Fruit fly (Drosophila melanogaster) whole organism, embryonic: ENCODE measurements around the gene CG33181.

ENCODE experiments used
- CG10979 ChIP-seq: fragments of 200-800 bp; sonication (Bioruptor generic); optimal IDR thresholded peaks from 2 replicates; lab custom pipeline; 2018; ENCODE audit warnings: missing biosample characterization, mild to moderate bottlenecking, missing genetic modification characterization, moderate library complexity
- CG11398 ChIP-seq: fragments of 200-800 bp; sonication (Bioruptor generic); optimal IDR thresholded peaks from 2 replicates; lab custom pipeline; 2016; ENCODE audit warnings: missing biosample characterization, missing genetic modification characterization
- CG11695 ChIP-seq: fragments of 200-800 bp; sonication (Bioruptor generic); IDR thresholded peaks from 3 replicates; pipeline ENCODE4 v1.3.6; 2022; ENCODE audit warnings: missing biosample characterization, missing genetic modification characterization
- CG1233 ChIP-seq: fragments of 200-800 bp; sonication (Bioruptor generic); optimal IDR thresholded peaks from 4 replicates; lab custom pipeline; 2018; ENCODE audit warnings: missing biosample characterization, mild to moderate bottlenecking, missing genetic modification characterization
- CG12391 ChIP-seq: fragments of 200-800 bp; sonication (Bioruptor generic); optimal IDR thresholded peaks from 3 replicates; lab custom pipeline; 2018; ENCODE audit warnings: missing biosample characterization, mild to moderate bottlenecking, missing genetic modification characterization, moderate library complexity
- CG13424 ChIP-seq: fragments of 200-800 bp; sonication (Bioruptor generic); optimal IDR thresholded peaks from 2 replicates; lab custom pipeline; 2019; ENCODE audit warnings: missing biosample characterization, mild to moderate bottlenecking, missing genetic modification characterization, moderate library complexity
- CG14667 ChIP-seq: fragments of 200-800 bp; sonication (Bioruptor generic); IDR thresholded peaks from 2 replicates; pipeline ENCODE4 v1.3.6; 2022; ENCODE audit warnings: missing biosample characterization, missing genetic modification characterization
- CG14860 ChIP-seq: fragments of 200-800 bp; sonication (Bioruptor generic); IDR thresholded peaks from 3 replicates; pipeline ENCODE4 v1.3.6; 2022; ENCODE audit warnings: missing biosample characterization, missing genetic modification characterization; ENCODE audit not compliant: partially characterized antibody
- CG14965 ChIP-seq: fragments of 200-800 bp; sonication (Bioruptor generic); optimal IDR thresholded peaks from 2 replicates; lab custom pipeline; 2016; ENCODE audit warnings: missing biosample characterization, missing genetic modification characterization, borderline replicate concordance
- CG16779 ChIP-seq: fragments of 200-800 bp; sonication (Bioruptor generic); IDR thresholded peaks from 2 replicates; pipeline ENCODE4 v1.3.6; 2022; ENCODE audit warnings: missing biosample characterization, missing genetic modification characterization
- CG16863 ChIP-seq: fragments of 200-800 bp; sonication (Bioruptor generic); optimal IDR thresholded peaks from 3 replicates; lab custom pipeline; 2016; ENCODE audit warnings: missing biosample characterization, missing genetic modification characterization
- CG17328 ChIP-seq: fragments of 200-800 bp; sonication (Bioruptor generic); IDR thresholded peaks from 2 replicates; pipeline ENCODE4 v1.3.6; 2022; ENCODE audit warnings: missing biosample characterization, missing genetic modification characterization
- CG18011 ChIP-seq: fragments of 200-800 bp; sonication (Bioruptor generic); optimal IDR thresholded peaks from 2 replicates; lab custom pipeline; 2017; ENCODE audit warnings: missing biosample characterization, missing genetic modification characterization, mild to moderate bottlenecking, moderate library complexity, missing genotype
- CG18619 ChIP-seq: fragments of 200-800 bp; sonication (Bioruptor generic); optimal IDR thresholded peaks from 3 replicates; lab custom pipeline; 2017; ENCODE audit warnings: missing biosample characterization, mild to moderate bottlenecking, missing genetic modification characterization
- CG2202 ChIP-seq: fragments of 200-800 bp; sonication (Bioruptor generic); optimal IDR thresholded peaks from 2 replicates; lab custom pipeline; 2018; ENCODE audit warnings: missing biosample characterization, mild to moderate bottlenecking, missing genetic modification characterization
- CG32767 ChIP-seq: fragments of 200-800 bp; sonication (Bioruptor generic); IDR thresholded peaks from 2 replicates; pipeline ENCODE4 v1.3.6; 2022; ENCODE audit warnings: missing biosample characterization, missing genetic modification characterization
- CG3281 ChIP-seq: fragments of 200-800 bp; sonication (Bioruptor generic); optimal IDR thresholded peaks from 3 replicates; lab custom pipeline; 2017; ENCODE audit warnings: missing biosample characterization, mild to moderate bottlenecking, missing genetic modification characterization
- CG3726 ChIP-seq: fragments of 200-800 bp; sonication (Bioruptor generic); IDR thresholded peaks from 3 replicates; pipeline ENCODE4, ENCODE4 v1.3.6; 2022; ENCODE audit warnings: missing biosample characterization, missing genetic modification characterization
- CG4328 ChIP-seq: fragments of 200-800 bp; sonication (Bioruptor generic); optimal IDR thresholded peaks from 3 replicates; lab custom pipeline; 2017; ENCODE audit warnings: missing biosample characterization, missing genetic modification reagents, missing genetic modification characterization
- CG4424 ChIP-seq: fragments of 200-800 bp; sonication (Bioruptor generic); optimal IDR thresholded peaks from 3 replicates; lab custom pipeline; 2016; ENCODE audit warnings: missing biosample characterization, missing genetic modification characterization
- CG4617 ChIP-seq: fragments of 200-800 bp; sonication (Bioruptor generic); optimal IDR thresholded peaks from 3 replicates; lab custom pipeline; 2016; ENCODE audit warnings: missing biosample characterization, missing genetic modification characterization, borderline replicate concordance
- CG4707 ChIP-seq: fragments of 200-800 bp; sonication (Bioruptor generic); optimal IDR thresholded peaks from 2 replicates; lab custom pipeline; 2018; ENCODE audit warnings: missing biosample characterization, mild to moderate bottlenecking, missing genetic modification characterization, moderate library complexity
- CG6854 ChIP-seq: fragments of 200-800 bp; sonication (Bioruptor generic); optimal IDR thresholded peaks from 3 replicates; lab custom pipeline; 2017; ENCODE audit warnings: missing biosample characterization, mild to moderate bottlenecking, missing genetic modification characterization
- CG7372 ChIP-seq: fragments of 200-800 bp; sonication (Bioruptor generic); IDR thresholded peaks from 2 replicates; pipeline ENCODE4 v1.3.6; 2022; ENCODE audit warnings: missing biosample characterization, missing genetic modification characterization
- Dip2 ChIP-seq: fragments of 200-800 bp; sonication (Bioruptor generic); IDR thresholded peaks from 2 replicates; pipeline ENCODE4 v1.3.6; 2022; ENCODE audit warnings: missing biosample characterization, missing genetic modification characterization
- Drgx ChIP-seq: fragments of 200-800 bp; sonication (Bioruptor generic); IDR thresholded peaks from 2 replicates; pipeline ENCODE4 v1.3.6; 2022; ENCODE audit warnings: missing biosample characterization, missing genetic modification characterization
- Fer3 ChIP-seq: fragments of 200-800 bp; sonication (Bioruptor generic); optimal IDR thresholded peaks from 2 replicates; lab custom pipeline; 2018; ENCODE audit warnings: missing biosample characterization, mild to moderate bottlenecking, missing genetic modification characterization, moderate library complexity
- HLH4C ChIP-seq: fragments of 200-800 bp; sonication (Bioruptor generic); IDR thresholded peaks from 3 replicates; pipeline ENCODE4 v1.3.6; 2022; ENCODE audit warnings: missing biosample characterization, missing genetic modification characterization; ENCODE audit not compliant: partially characterized antibody
- HmgD ChIP-seq: fragments of 200-800 bp; sonication (Bioruptor generic); optimal IDR thresholded peaks from 3 replicates; lab custom pipeline; 2016; ENCODE audit warnings: missing biosample characterization, missing genetic modification characterization
- NFAT ChIP-seq: fragments of 200-800 bp; sonication (Bioruptor generic); IDR thresholded peaks from 2 replicates; pipeline ENCODE4 v1.3.6; 2022; ENCODE audit warnings: missing biosample characterization, missing genetic modification characterization
- YL-1 ChIP-seq: fragments of 200-800 bp; sonication (Bioruptor generic); optimal IDR thresholded peaks from 3 replicates; lab custom pipeline; 2017; ENCODE audit warnings: missing biosample characterization, mild to moderate bottlenecking, missing genetic modification characterization
- ac ChIP-seq: fragments of 200-800 bp; sonication (Bioruptor generic); optimal IDR thresholded peaks from 3 replicates; lab custom pipeline; 2017; ENCODE audit warnings: missing biosample characterization, mild to moderate bottlenecking, missing genetic modification characterization
- bab2 ChIP-seq: fragments of 200-800 bp; sonication (Bioruptor generic); optimal IDR thresholded peaks from 2 replicates; lab custom pipeline; 2016; ENCODE audit warnings: missing biosample characterization, missing genetic modification characterization
- bsh ChIP-seq, 2 experiments: fragments of 200-800 bp; sonication (Bioruptor generic); optimal IDR thresholded peaks; 2 replicates each; lab custom pipeline; 2017 to 2018; ENCODE audit warnings: mild to moderate bottlenecking in 2 of 2, missing biosample characterization in 2 of 2, missing genetic modification characterization in 2 of 2, moderate library complexity in 1 of 2
- chn ChIP-seq: fragments of 200-800 bp; sonication (Bioruptor generic); optimal IDR thresholded peaks from 2 replicates; lab custom pipeline; 2016; ENCODE audit warnings: missing biosample characterization, missing genetic modification characterization
- danr ChIP-seq: fragments of 200-800 bp; sonication (Bioruptor generic); IDR thresholded peaks from 2 replicates; pipeline ENCODE4 v1.3.6; 2022; ENCODE audit warnings: missing biosample characterization, missing genetic modification characterization
- eyg ChIP-seq: fragments of 200-800 bp; sonication (Bioruptor generic); optimal IDR thresholded peaks from 3 replicates; lab custom pipeline; 2016; ENCODE audit warnings: missing biosample characterization, missing genetic modification characterization
- gfzf ChIP-seq: fragments of 200-800 bp; sonication (Bioruptor generic); optimal IDR thresholded peaks from 2 replicates; lab custom pipeline; 2016; ENCODE audit warnings: missing biosample characterization, mild to moderate bottlenecking, missing genetic modification characterization, moderate library complexity
- her ChIP-seq: fragments of 200-800 bp; sonication (Bioruptor generic); optimal IDR thresholded peaks from 2 replicates; lab custom pipeline; 2016; ENCODE audit warnings: missing biosample characterization, missing genetic modification characterization
- kah ChIP-seq: fragments of 200-800 bp; sonication (Bioruptor generic); optimal IDR thresholded peaks from 2 replicates; lab custom pipeline; 2018; ENCODE audit warnings: missing biosample characterization, mild to moderate bottlenecking, missing genetic modification characterization
- lmd ChIP-seq: fragments of 200-800 bp; sonication (Bioruptor generic); IDR thresholded peaks from 2 replicates; pipeline ENCODE4 v1.3.6; 2022; ENCODE audit warnings: missing biosample characterization, missing genetic modification characterization
- pan ChIP-seq, 4 experiments: fragments of >200 bp in 3 of 4; fragments of 200-800 bp in 1 of 4; sonication (Bioruptor generic) in 1 of 4; optimal IDR thresholded peaks in 3 of 4; IDR thresholded peaks in 1 of 4; 2 replicates each; pipeline versions ENCODE4 v1.3.6 to Lab custom; 2017 to 2022; ENCODE audit warnings: missing biosample characterization in 2 of 4, missing genetic modification characterization in 2 of 4, mixed read lengths in 1 of 4
- rib ChIP-seq: fragments of 200-800 bp; sonication (Bioruptor generic); IDR thresholded peaks from 2 replicates; pipeline ENCODE4 v1.3.6; 2022; ENCODE audit warnings: missing biosample characterization, missing genetic modification characterization
- schlank ChIP-seq: fragments of 200-800 bp; sonication (Bioruptor generic); optimal IDR thresholded peaks from 2 replicates; lab custom pipeline; 2018; ENCODE audit warnings: missing biosample characterization, mild to moderate bottlenecking, missing genetic modification characterization
- sug ChIP-seq: fragments of 200-800 bp; optimal IDR thresholded peaks from 2 replicates; lab custom pipeline; 2019; ENCODE audit warnings: missing biosample characterization, mild to moderate bottlenecking, missing genetic modification characterization, moderate library complexity
- toy ChIP-seq: fragments of 200-800 bp; sonication (Bioruptor generic); IDR thresholded peaks from 2 replicates; pipeline ENCODE4 v1.3.6; 2022; ENCODE audit warnings: missing biosample characterization, missing genetic modification characterization
- unpg ChIP-seq: fragments of 200-800 bp; sonication (Bioruptor generic); optimal IDR thresholded peaks from 3 replicates; lab custom pipeline; 2018; ENCODE audit warnings: missing biosample characterization, mild to moderate bottlenecking, missing genetic modification characterization, moderate library complexity
- wdn ChIP-seq: fragments of 200-800 bp; sonication (Bioruptor generic); IDR thresholded peaks from 2 replicates; pipeline ENCODE4 v1.3.6; 2022; ENCODE audit warnings: missing biosample characterization, missing genetic modification characterization
- zen ChIP-seq: fragments of 200-800 bp; sonication (Bioruptor generic); optimal IDR thresholded peaks from 3 replicates; lab custom pipeline; 2018; ENCODE audit warnings: missing biosample characterization, mild to moderate bottlenecking, missing genetic modification characterization, moderate library complexity

Gene CG33181

DNA sequence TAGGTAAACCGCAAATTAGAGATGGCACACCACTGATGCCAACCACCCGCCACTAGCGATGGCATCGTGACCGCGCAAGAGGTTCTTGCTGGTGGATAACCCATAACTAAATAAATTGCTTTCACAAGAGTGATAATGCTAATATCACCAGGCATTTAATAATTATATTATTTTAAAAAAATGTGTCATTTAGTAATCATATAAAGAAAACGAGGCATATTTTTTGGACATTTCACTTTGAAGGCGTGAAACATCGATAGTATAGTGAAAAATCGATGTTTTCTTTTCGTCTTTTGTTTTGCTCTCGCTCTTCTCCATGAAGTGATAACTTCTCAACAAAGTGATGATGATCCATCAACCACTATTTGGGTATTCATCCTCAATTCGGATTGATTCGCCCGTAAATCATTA is 69.6 kb downstream of the CG33181 start, which contains the start of gene IntS4 (continued):
- TF ChIP-seq CG3726 (GFP tag; lab: Robert Waterston, UW) (no peak), bsh (GFP tag; optimal IDR thresholded peaks at IDR 0.05; lab: Kevin White, UChicago) (peak in 1 of 2 experiments; percentile 48), CG4707 (GFP tag; lab: Kevin White, UChicago) (no peak), CG14965 (GFP tag; lab: Kevin White, UChicago) (no peak), Fer3 (peak; percentile 55), CG14860 (GFP tag; lab: Robert Waterston, UW) (peak; percentile 89), toy (GFP tag; lab: Robert Waterston, UW) (no peak), CG18011 (peak; percentile 1), pan (optimal IDR thresholded peaks at IDR 0.05; lab: Kevin White, UChicago) (no peak), pan (GFP tag; optimal IDR thresholded peaks at IDR 0.05 in 1 of 2, IDR thresholded peaks at IDR 0.05 in 1 of 2) (peak in 1 of 2 experiments; percentile 54), Dip2 (GFP tag; lab: Robert Waterston, UW) (no peak), CG11695 (GFP tag; lab: Robert Waterston, UW) (0 out of 3 replicates have a peak, but pooled peaks have one; percentile 49), CG3281 (GFP tag; lab: Kevin White, UChicago) (peak; percentile 58), CG11398 (GFP tag; lab: Kevin White, UChicago) (no peak), CG13424 (peak; percentile 76), gfzf (peak; percentile 4), HmgD (no peak), CG32767 (GFP tag; lab: Robert Waterston, UW) (no peak), CG2202 (tag; lab: Kevin White, UChicago) (peak; percentile 5), wdn (GFP tag; lab: Robert Waterston, UW) (0 out of 2 replicates have a peak, but pooled peaks have one; percentile 17), schlank (tag; lab: Kevin White, UChicago) (no peak), CG17328 (GFP tag; lab: Robert Waterston, UW) (peak; percentile 55), eyg (GFP tag; lab: Kevin White, UChicago) (no peak), CG4617 (GFP tag; lab: Kevin White, UChicago) (peak; percentile 51), zen (tag; lab: Kevin White, UChicago) (peak; percentile 63), CG18619 (GFP tag; lab: Kevin White, UChicago) (peak; percentile 42), lmd (GFP tag; lab: Robert Waterston, UW) (peak; percentile 69; the same call in 1 of the 2 replicates), Drgx (GFP tag; lab: Robert Waterston, UW) (peak; percentile 56), kah (no peak), NFAT (GFP tag; lab: Robert Waterston, UW) (peak; percentile 63), HLH4C (GFP tag; lab: Robert Waterston, UW) (peak; percentile 92), rib (GFP tag; lab: Robert Waterston, UW) (0 out of 2 replicates have a peak, but pooled peaks have one; percentile 35), CG10979 (tag; lab: Kevin White, UChicago) (peak; percentile 53), CG16779 (GFP tag; lab: Robert Waterston, UW) (no peak), CG7372 (GFP tag; lab: Robert Waterston, UW) (0 out of 2 replicates have a peak, but pooled peaks have one; percentile 36), CG14667 (GFP tag; lab: Robert Waterston, UW) (no peak; the same call in 1 of the 2 replicates), sug (tag; lab: Kevin White, UChicago) (peak; percentile 79), unpg (peak; percentile 50), danr (GFP tag; lab: Robert Waterston, UW) (0 out of 2 replicates have a peak, but pooled peaks have one; percentile 13), chn (peak; percentile 49), her (GFP tag; lab: Kevin White, UChicago) (peak; percentile 21), bab2 (GFP tag; lab: Kevin White, UChicago) (peak; percentile 6), CG1233 (GFP tag; lab: Kevin White, UChicago) (no peak), CG4328 (GFP tag; lab: Kevin White, UChicago) (peak; percentile 52), CG16863 (GFP tag; lab: Kevin White, UChicago) (no peak), CG4424 (peak; percentile 67), CG6854 (GFP tag; lab: Kevin White, UChicago) (no peak), YL-1 (peak; percentile 65), CG12391 (peak; percentile 75), ac (GFP tag; lab: Kevin White, UChicago) (no peak)
